Fruit fly (Drosophila melanogaster) whole organism, embryonic: ENCODE results near the gene CG44140.

Experiments
- Atf3 ChIP-seq: fragments of 200-800 bp; sonication (Bioruptor generic); optimal IDR thresholded peaks from 3 replicates; lab custom pipeline; 2016; ENCODE audit warnings: missing biosample characterization, missing genetic modification characterization
- Bteb2 ChIP-seq: fragments of 200-800 bp; sonication (Bioruptor generic); optimal IDR thresholded peaks from 2 replicates; lab custom pipeline; 2016; ENCODE audit warnings: missing biosample characterization, missing genetic modification characterization
- CG10321 ChIP-seq: fragments of 200-800 bp; sonication (Bioruptor generic); IDR thresholded peaks from 2 replicates; pipeline ENCODE4 v1.3.6; 2022; ENCODE audit warnings: missing biosample characterization, missing genetic modification characterization
- CG13296 ChIP-seq: fragments of 200-800 bp; sonication (Bioruptor generic); optimal IDR thresholded peaks from 3 replicates; lab custom pipeline; 2018; ENCODE audit warnings: missing biosample characterization, mild to moderate bottlenecking, missing genetic modification characterization
- CG14860 ChIP-seq: fragments of 200-800 bp; sonication (Bioruptor generic); IDR thresholded peaks from 3 replicates; pipeline ENCODE4 v1.3.6; 2022; ENCODE audit warnings: missing biosample characterization, missing genetic modification characterization; ENCODE audit not compliant: partially characterized antibody
- CG15479 ChIP-seq: fragments of 200-800 bp; sonication (Bioruptor generic); optimal IDR thresholded peaks from 3 replicates; lab custom pipeline; 2019; ENCODE audit warnings: missing biosample characterization, mild to moderate bottlenecking, missing genetic modification characterization, moderate library complexity
- CG30403 ChIP-seq: fragments of 200-800 bp; sonication (Bioruptor generic); optimal IDR thresholded peaks from 3 replicates; lab custom pipeline; 2016; ENCODE audit warnings: missing biosample characterization, missing genetic modification characterization
- CG31365 ChIP-seq: fragments of 200-800 bp; sonication (Bioruptor generic); optimal IDR thresholded peaks from 2 replicates; lab custom pipeline; 2018; ENCODE audit warnings: missing biosample characterization, mild to moderate bottlenecking, missing genetic modification characterization
- CG32772 ChIP-seq: fragments of 200-800 bp; sonication (Bioruptor generic); IDR thresholded peaks from 2 replicates; pipeline ENCODE4 v1.3.6; 2022; ENCODE audit warnings: missing biosample characterization, missing genetic modification characterization
- CG4328 ChIP-seq: fragments of 200-800 bp; sonication (Bioruptor generic); optimal IDR thresholded peaks from 3 replicates; lab custom pipeline; 2017; ENCODE audit warnings: missing biosample characterization, missing genetic modification reagents, missing genetic modification characterization
- CG6813 ChIP-seq: fragments of 200-800 bp; sonication (Bioruptor generic); optimal IDR thresholded peaks from 2 replicates; lab custom pipeline; 2017; ENCODE audit warnings: missing biosample characterization, missing genetic modification characterization, mild to moderate bottlenecking, moderate library complexity, missing genetic modification reagents
- CG7271 ChIP-seq: fragments of 200-800 bp; sonication (Bioruptor generic); optimal IDR thresholded peaks from 2 replicates; lab custom pipeline; 2018; ENCODE audit warnings: missing biosample characterization, mild to moderate bottlenecking, missing genetic modification characterization, moderate library complexity
- CG7786 ChIP-seq: fragments of 200-800 bp; sonication (Bioruptor generic); optimal IDR thresholded peaks from 2 replicates; lab custom pipeline; 2016; ENCODE audit warnings: missing biosample characterization, missing genetic modification characterization
- CG9437 ChIP-seq: fragments of 200-800 bp; sonication (Bioruptor generic); optimal IDR thresholded peaks from 2 replicates; lab custom pipeline; 2018; ENCODE audit warnings: missing biosample characterization, mild to moderate bottlenecking, missing genetic modification characterization
- Chrac-16 ChIP-seq: fragments of 200-800 bp; sonication (Bioruptor generic); optimal IDR thresholded peaks from 3 replicates; lab custom pipeline; 2016; ENCODE audit warnings: missing biosample characterization, missing genetic modification characterization
- D ChIP-seq, 2 experiments: fragments of 200-800 bp in 1 of 2; fragments of >200 bp in 1 of 2; sonication (Bioruptor generic) in 1 of 2; optimal IDR thresholded peaks; 2 replicates in 1 of 2; 3 replicates in 1 of 2; lab custom pipeline; 2017; ENCODE audit warnings: mild to moderate bottlenecking in 1 of 2, missing biosample characterization in 1 of 2, missing genetic modification characterization in 1 of 2, missing genetic modification reagents in 1 of 2
- D19A ChIP-seq: fragments of 200-800 bp; optimal IDR thresholded peaks from 3 replicates; lab custom pipeline; 2019; ENCODE audit warnings: missing biosample characterization, mild to moderate bottlenecking, missing genetic modification characterization, moderate library complexity
- Doc3 ChIP-seq: fragments of 200-800 bp; sonication (Bioruptor generic); IDR thresholded peaks from 3 replicates; pipeline ENCODE4 v1.3.6; 2022; ENCODE audit warnings: missing biosample characterization, missing genetic modification characterization; ENCODE audit not compliant: partially characterized antibody
- Elba2 ChIP-seq: fragments of 200-800 bp; sonication (Bioruptor generic); optimal IDR thresholded peaks from 3 replicates; lab custom pipeline; 2016; ENCODE audit warnings: missing biosample characterization, missing genetic modification characterization
- HLHmδ ChIP-seq: fragments of 200-800 bp; sonication (Bioruptor generic); optimal IDR thresholded peaks from 2 replicates; lab custom pipeline; 2018; ENCODE audit warnings: missing biosample characterization, mild to moderate bottlenecking, missing genetic modification characterization, moderate library complexity
- Hey ChIP-seq: fragments of 200-800 bp; sonication (Bioruptor generic); optimal IDR thresholded peaks from 3 replicates; lab custom pipeline; 2018; ENCODE audit warnings: missing biosample characterization, mild to moderate bottlenecking, missing genetic modification characterization
- HmgD ChIP-seq: fragments of 200-800 bp; sonication (Bioruptor generic); optimal IDR thresholded peaks from 3 replicates; lab custom pipeline; 2016; ENCODE audit warnings: missing biosample characterization, missing genetic modification characterization
- HmgZ ChIP-seq: fragments of 200-800 bp; sonication (Bioruptor generic); optimal IDR thresholded peaks from 2 replicates; lab custom pipeline; 2018; ENCODE audit warnings: missing biosample characterization, mild to moderate bottlenecking, missing genetic modification characterization
- Hr78 ChIP-seq, 2 experiments: fragments of 200-800 bp in 1 of 2; fragments of >200 bp in 1 of 2; sonication (Bioruptor generic) in 1 of 2; optimal IDR thresholded peaks; 2 replicates each; lab custom pipeline; 2017 to 2019; ENCODE audit warnings: missing biosample characterization in 2 of 2, missing genetic modification characterization in 2 of 2, mild to moderate bottlenecking in 1 of 2, moderate library complexity in 1 of 2
- MBD-R2 ChIP-seq: fragments of 200-800 bp; sonication (Bioruptor generic); IDR thresholded peaks from 2 replicates; pipeline ENCODE4 v1.3.6; 2022; ENCODE audit warnings: missing biosample characterization, missing genetic modification characterization
- Meics ChIP-seq: fragments of 200-800 bp; sonication (Bioruptor generic); optimal IDR thresholded peaks from 2 replicates; lab custom pipeline; 2017; ENCODE audit warnings: missing biosample characterization, mild to moderate bottlenecking, missing genetic modification characterization
- Mes4 ChIP-seq: fragments of 200-800 bp; sonication (Bioruptor generic); optimal IDR thresholded peaks from 2 replicates; lab custom pipeline; 2016; ENCODE audit warnings: missing biosample characterization, missing genetic modification characterization
- NFAT ChIP-seq: fragments of 200-800 bp; sonication (Bioruptor generic); IDR thresholded peaks from 2 replicates; pipeline ENCODE4 v1.3.6; 2022; ENCODE audit warnings: missing biosample characterization, missing genetic modification characterization
- Oli ChIP-seq: fragments of 200-800 bp; sonication (Bioruptor generic); optimal IDR thresholded peaks from 2 replicates; lab custom pipeline; 2018; ENCODE audit warnings: missing biosample characterization, mild to moderate bottlenecking, missing genetic modification characterization, moderate library complexity
- Ravus ChIP-seq: fragments of 200-800 bp; sonication (Bioruptor generic); IDR thresholded peaks from 2 replicates; pipeline ENCODE4 v1.3.6; 2022; ENCODE audit warnings: missing biosample characterization, missing genetic modification characterization
- Side ChIP-seq: fragments of 200-800 bp; sonication (Bioruptor generic); optimal IDR thresholded peaks from 2 replicates; lab custom pipeline; 2016; ENCODE audit warnings: missing biosample characterization, missing genetic modification characterization
- Tbp ChIP-seq: fragments of >200 bp; optimal IDR thresholded peaks from 2 replicates; lab custom pipeline; 2018; ENCODE audit warnings: missing biosample characterization, missing genetic modification characterization
- amos ChIP-seq: fragments of 200-800 bp; sonication (Bioruptor generic); IDR thresholded peaks from 2 replicates; pipeline ENCODE4 v1.3.6; 2022; ENCODE audit warnings: missing biosample characterization, missing genetic modification characterization; ENCODE audit not compliant: partially characterized antibody
- az2 ChIP-seq: fragments of 200-800 bp; sonication (Bioruptor generic); optimal IDR thresholded peaks from 3 replicates; lab custom pipeline; 2016; ENCODE audit warnings: missing biosample characterization, missing genetic modification characterization
- bbx ChIP-seq: fragments of 200-800 bp; sonication (Bioruptor generic); IDR thresholded peaks from 2 replicates; pipeline ENCODE4 v1.3.6; 2022; ENCODE audit warnings: missing biosample characterization, missing genetic modification characterization; ENCODE audit not compliant: partially characterized antibody
- fu2 ChIP-seq: fragments of 200-800 bp; sonication (Bioruptor generic); optimal IDR thresholded peaks from 2 replicates; lab custom pipeline; 2016; ENCODE audit warnings: missing biosample characterization, missing genetic modification characterization
- gcm2 ChIP-seq: fragments of 200-800 bp; sonication (Bioruptor generic); optimal IDR thresholded peaks from 2 replicates; lab custom pipeline; 2016; ENCODE audit warnings: missing biosample characterization, missing genetic modification characterization
- gsb ChIP-seq: fragments of 200-800 bp; sonication (Bioruptor generic); IDR thresholded peaks from 2 replicates; pipeline ENCODE4 v1.3.6; 2022; ENCODE audit warnings: missing biosample characterization, missing genetic modification characterization
- h ChIP-seq: fragments of >200 bp; optimal IDR thresholded peaks from 2 replicates; lab custom pipeline; 2017
- hb ChIP-seq: fragments of 200-800 bp; sonication (Bioruptor generic); IDR thresholded peaks from 3 replicates; pipeline ENCODE4 v1.3.6; 2022; ENCODE audit warnings: missing biosample characterization, missing genetic modification characterization; ENCODE audit not compliant: partially characterized antibody
- klu ChIP-seq: fragments of 200-800 bp; sonication (Bioruptor generic); IDR thresholded peaks from 2 replicates; pipeline ENCODE4 v1.3.6; 2022; ENCODE audit warnings: missing biosample characterization, missing genetic modification characterization
- kni ChIP-seq: fragments of 200-800 bp; sonication (Bioruptor generic); optimal IDR thresholded peaks from 3 replicates; lab custom pipeline; 2017; ENCODE audit warnings: mild to moderate bottlenecking, missing biosample characterization, missing genetic modification reagents, missing genetic modification characterization
- pita ChIP-seq: fragments of 200-800 bp; sonication (Bioruptor generic); optimal IDR thresholded peaks from 2 replicates; lab custom pipeline; 2017; ENCODE audit warnings: missing biosample characterization, mild to moderate bottlenecking, missing genetic modification characterization
- pnt ChIP-seq: fragments of 200-800 bp; sonication (Bioruptor generic); optimal IDR thresholded peaks from 3 replicates; lab custom pipeline; 2016; ENCODE audit warnings: missing biosample characterization, missing genetic modification characterization
- pros ChIP-seq: fragments of 200-800 bp; sonication (Bioruptor generic); optimal IDR thresholded peaks from 3 replicates; lab custom pipeline; 2019; ENCODE audit warnings: missing biosample characterization, mild to moderate bottlenecking, missing genetic modification characterization, moderate library complexity
- ranshi ChIP-seq: fragments of 200-800 bp; sonication (Bioruptor generic); IDR thresholded peaks from 2 replicates; pipeline ENCODE4 v1.3.6; 2022; ENCODE audit warnings: missing biosample characterization, missing genetic modification characterization
- sqz ChIP-seq: fragments of 200-800 bp; sonication (Bioruptor generic); optimal IDR thresholded peaks from 3 replicates; lab custom pipeline; 2018; ENCODE audit warnings: missing biosample characterization, mild to moderate bottlenecking, missing genetic modification characterization
- stc ChIP-seq: fragments of 200-800 bp; sonication (Bioruptor generic); IDR thresholded peaks from 2 replicates; pipeline ENCODE4 v1.3.6; 2022; ENCODE audit warnings: missing biosample characterization, missing genetic modification characterization
- tin ChIP-seq: fragments of 200-800 bp; sonication (Bioruptor generic); optimal IDR thresholded peaks from 3 replicates; lab custom pipeline; 2016; ENCODE audit warnings: missing biosample characterization, missing genetic modification characterization
- twi ChIP-seq: fragments of 200-800 bp; optimal IDR thresholded peaks from 2 replicates; lab custom pipeline; 2019; ENCODE audit warnings: missing biosample characterization, mild to moderate bottlenecking, missing genetic modification characterization, moderate library complexity
- z ChIP-seq: fragments of 200-800 bp; sonication (Bioruptor generic); IDR thresholded peaks from 3 replicates; pipeline ENCODE4 v1.3.6; 2022; ENCODE audit warnings: missing biosample characterization, missing genetic modification characterization
- zfh2 ChIP-seq: fragments of 200-800 bp; sonication (Bioruptor generic); optimal IDR thresholded peaks from 2 replicates; lab custom pipeline; 2016; ENCODE audit warnings: missing biosample characterization, missing genetic modification characterization

Gene CG44140

DNA sequence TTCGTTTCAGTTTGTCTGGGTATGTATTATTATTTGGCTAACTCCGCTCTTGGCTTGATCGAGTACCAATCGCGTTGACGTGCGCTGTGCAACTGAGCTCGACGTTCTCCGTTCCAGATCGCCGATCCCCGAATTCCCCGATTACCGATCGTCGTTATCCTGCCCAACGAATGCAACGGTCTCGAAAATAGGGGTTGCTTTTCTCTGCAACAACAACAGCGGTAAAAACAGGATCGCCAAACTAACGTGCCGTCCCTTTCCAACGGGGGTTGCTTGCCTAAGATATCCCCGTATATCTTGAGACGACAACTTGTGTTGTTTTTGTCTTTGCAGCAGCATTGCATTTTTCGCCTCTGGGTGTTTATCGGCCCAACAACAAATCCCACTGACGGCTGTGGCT is 37.4 kb upstream of the CG44140 start (continued):
- TF ChIP-seq CG7271 = peak; percentile 10
- TF ChIP-seq Hey (tag; lab: Kevin White, UChicago) = no peak
- TF ChIP-seq Hr78 (GFP tag; optimal IDR thresholded peaks at IDR 0.05; lab: Kevin White, UChicago) = no peak
- TF ChIP-seq stc (GFP tag; lab: Robert Waterston, UW) = no peak
- no peak for TF ChIP-seq pita (GFP tag; lab: Kevin White, UChicago)
- TF ChIP-seq twi (tag; lab: Kevin White, UChicago) = no peak
- no peak for TF ChIP-seq az2 (GFP tag; lab: Kevin White, UChicago)
- TF ChIP-seq ranshi (GFP tag; lab: Robert Waterston, UW) = no peak
- no peak for TF ChIP-seq CG14860 (GFP tag; lab: Robert Waterston, UW)
- TF ChIP-seq D (optimal IDR thresholded peaks at IDR 0.05; lab: Kevin White, UChicago) = peak; percentile 47
- TF ChIP-seq D (GFP tag; optimal IDR thresholded peaks at IDR 0.05; lab: Kevin White, UChicago) = no peak
- TF ChIP-seq CG31365 (tag; lab: Kevin White, UChicago) = no peak
- no peak for TF ChIP-seq klu (GFP tag; lab: Robert Waterston, UW)
- TF ChIP-seq hb (GFP tag; lab: Robert Waterston, UW) = no peak
- no peak for TF ChIP-seq Chrac-16
- no peak for TF ChIP-seq Side (GFP tag; lab: Kevin White, UChicago)
- TF ChIP-seq kni (GFP tag; lab: Kevin White, UChicago) = peak; percentile 30
- TF ChIP-seq Bteb2 (GFP tag; lab: Kevin White, UChicago) = no peak
- TF ChIP-seq HLHmδ = no peak
- no peak for TF ChIP-seq Atf3 (GFP tag; lab: Kevin White, UChicago)
- no peak for TF ChIP-seq sqz (GFP tag; lab: Kevin White, UChicago)
- TF ChIP-seq fu2 (GFP tag; lab: Kevin White, UChicago) = no peak
- TF ChIP-seq amos (GFP tag; lab: Robert Waterston, UW) = no peak
- no peak for TF ChIP-seq HmgD
- TF ChIP-seq Oli (tag; lab: Kevin White, UChicago) = no peak
- no peak for TF ChIP-seq NFAT (GFP tag; lab: Robert Waterston, UW)
- no peak for TF ChIP-seq pnt
- no peak for TF ChIP-seq CG32772
- no peak for TF ChIP-seq MBD-R2 (GFP tag; lab: Robert Waterston, UW)
- TF ChIP-seq bbx (GFP tag; lab: Robert Waterston, UW) = no peak
- no peak for TF ChIP-seq Elba2 (GFP tag; lab: Kevin White, UChicago)
- no peak for TF ChIP-seq zfh2 (GFP tag; lab: Kevin White, UChicago)
- TF ChIP-seq tin (GFP tag; lab: Kevin White, UChicago) = no peak
- TF ChIP-seq CG30403 = no peak
- TF ChIP-seq gsb (GFP tag; lab: Robert Waterston, UW) = no peak
- TF ChIP-seq gcm2 = no peak
- TF ChIP-seq D19A (tag; lab: Kevin White, UChicago) = no peak
- TF ChIP-seq Ravus (GFP tag; lab: Robert Waterston, UW) = no peak
- no peak for TF ChIP-seq CG9437 (GFP tag; lab: Kevin White, UChicago)
- TF ChIP-seq HmgZ (tag; lab: Kevin White, UChicago) = no peak
- TF ChIP-seq Meics (GFP tag; lab: Kevin White, UChicago) = no peak
- TF ChIP-seq CG7786 = no peak
- peak; percentile 62; the same call in 1 of the 2 replicates for TF ChIP-seq CG10321
- TF ChIP-seq CG13296 = no peak
- no peak for TF ChIP-seq Mes4
- TF ChIP-seq Doc3 (GFP tag; lab: Robert Waterston, UW) = no peak
- TF ChIP-seq pros (GFP tag; lab: Kevin White, UChicago) = peak; percentile 99
- TF ChIP-seq z (GFP tag; lab: Robert Waterston, UW) = no peak
- TF ChIP-seq Tbp (GFP tag; lab: Kevin White, UChicago) = no peak
- TF ChIP-seq CG15479 (GFP tag; lab: Kevin White, UChicago) = peak; percentile 98
- no peak for TF ChIP-seq h (lab: Kevin White, UChicago)
- no peak for TF ChIP-seq CG6813
- TF ChIP-seq CG4328 = no peak
